Fruit fly (Drosophila melanogaster) whole organism, pupa: ENCODE measurements around the gene CAH1.
A peak's percentile ranks its signal among the peaks of the same experiment; 100 is the strongest.

Experiments used
- CG10348 ChIP-seq: fragments of 200-800 bp; sonication (Bioruptor generic); IDR thresholded peaks from 2 replicates; pipeline ENCODE4 v1.3.6; 2022; ENCODE audit warnings: missing biosample characterization, missing genetic modification characterization
- CG12605 ChIP-seq: fragments of 200-800 bp; sonication (Bioruptor generic); IDR thresholded peaks from 2 replicates; pipeline ENCODE4 v1.3.6; 2022; ENCODE audit warnings: missing biosample characterization, missing genetic modification characterization
- CG13204 ChIP-seq: fragments of 200-800 bp; sonication (Bioruptor generic); optimal IDR thresholded peaks from 2 replicates; lab custom pipeline; 2018; ENCODE audit warnings: missing biosample characterization, mild to moderate bottlenecking, missing genetic modification characterization, moderate library complexity
- CG14655 ChIP-seq: fragments of 200-800 bp; sonication (Bioruptor generic); optimal IDR thresholded peaks from 3 replicates; lab custom pipeline; 2017; ENCODE audit warnings: mild to moderate bottlenecking, missing biosample characterization, missing genetic modification reagents, missing genetic modification characterization
- CG15710 ChIP-seq: fragments of 200-800 bp; sonication (Bioruptor generic); optimal IDR thresholded peaks from 2 replicates; lab custom pipeline; 2018; ENCODE audit warnings: missing biosample characterization, mild to moderate bottlenecking, missing genetic modification characterization, moderate library complexity
- CG17806 ChIP-seq: fragments of 200-800 bp; sonication (Bioruptor generic); optimal IDR thresholded peaks from 2 replicates; lab custom pipeline; 2018; ENCODE audit warnings: missing biosample characterization, mild to moderate bottlenecking, missing genetic modification characterization, moderate library complexity
- CG32121 ChIP-seq: fragments of 200-800 bp; sonication (Bioruptor generic); IDR thresholded peaks from 2 replicates; pipeline ENCODE4 v1.3.6; 2022; ENCODE audit warnings: missing biosample characterization, missing genetic modification characterization
- CG34367 ChIP-seq: fragments of 200-800 bp; sonication (Bioruptor generic); optimal IDR thresholded peaks from 2 replicates; lab custom pipeline; 2018; ENCODE audit warnings: missing biosample characterization, mild to moderate bottlenecking, missing genetic modification characterization
- CG4496 ChIP-seq: fragments of 200-800 bp; sonication (Bioruptor generic); IDR thresholded peaks from 3 replicates; pipeline ENCODE4 v1.3.6; 2022; ENCODE audit warnings: missing biosample characterization, missing genetic modification characterization
- CG8159 ChIP-seq: fragments of 200-800 bp; sonication (Bioruptor generic); optimal IDR thresholded peaks from 3 replicates; lab custom pipeline; 2018; ENCODE audit warnings: missing biosample characterization, mild to moderate bottlenecking, missing genetic modification characterization, moderate library complexity
- CG8301 ChIP-seq: fragments of 200-800 bp; sonication (Bioruptor generic); optimal IDR thresholded peaks from 2 replicates; lab custom pipeline; 2018; ENCODE audit warnings: missing biosample characterization, mild to moderate bottlenecking, missing genetic modification characterization
- CG9948 ChIP-seq: fragments of 200-800 bp; sonication (Bioruptor generic); optimal IDR thresholded peaks from 2 replicates; lab custom pipeline; 2018; ENCODE audit warnings: missing biosample characterization, mild to moderate bottlenecking, missing genetic modification characterization, moderate library complexity
- EcR ChIP-seq: fragments of 200-800 bp; sonication (Bioruptor generic); optimal IDR thresholded peaks from 3 replicates; lab custom pipeline; 2019; ENCODE audit warnings: missing biosample characterization, missing genetic modification characterization, mild to moderate bottlenecking, moderate library complexity, missing genetic modification reagents
- Ets98B ChIP-seq: fragments of 200-800 bp; sonication (Bioruptor generic); IDR thresholded peaks from 2 replicates; pipeline ENCODE4 v1.3.6; 2022; ENCODE audit warnings: missing biosample characterization, missing genetic modification characterization
- Pif1A ChIP-seq: fragments of 200-800 bp; sonication (Bioruptor generic); optimal IDR thresholded peaks from 3 replicates; lab custom pipeline; 2016; ENCODE audit warnings: missing biosample characterization, missing genetic modification characterization
- Pif1B ChIP-seq: fragments of 200-800 bp; sonication (Bioruptor generic); optimal IDR thresholded peaks from 3 replicates; lab custom pipeline; 2016; ENCODE audit warnings: missing biosample characterization, missing genetic modification characterization
- Snoo ChIP-seq: fragments of 200-800 bp; sonication (Bioruptor generic); optimal IDR thresholded peaks from 3 replicates; lab custom pipeline; 2017; ENCODE audit warnings: missing biosample characterization, mild to moderate bottlenecking, missing genetic modification characterization, inconsistent platforms
- fd96Ca ChIP-seq: fragments of 200-800 bp; sonication (Bioruptor generic); IDR thresholded peaks from 3 replicates; pipeline ENCODE4 v1.3.6; 2022; ENCODE audit warnings: missing biosample characterization, missing genetic modification characterization
- gl ChIP-seq: fragments of 200-800 bp; sonication (Bioruptor generic); optimal IDR thresholded peaks from 2 replicates; lab custom pipeline; 2018; ENCODE audit warnings: missing biosample characterization, mild to moderate bottlenecking, missing genetic modification characterization
- rn ChIP-seq: fragments of 200-800 bp; sonication (Bioruptor generic); IDR thresholded peaks from 2 replicates; pipeline ENCODE4 v1.3.6; 2022; ENCODE audit warnings: missing biosample characterization, missing genetic modification characterization

The CAH1 gene

dm6 chr2L:13813156-13813555 lies 9.7 kb downstream of the CAH1 start, which contains the start of gene CG16888:
Gene CG16888 (minus strand): TSS chr2L:13813256.
- TF ChIP-seq Ets98B (GFP tag; lab: Robert Waterston, UW) (no peak), CG15710 (tag; lab: Kevin White, UChicago) (no peak), CG10348 (GFP tag; lab: Robert Waterston, UW) (no peak), CG8159 (tag; lab: Kevin White, UChicago) (no peak), rn (no peak), EcR (GFP tag; lab: Kevin White, UChicago) (no peak), CG12605 (GFP tag; lab: Robert Waterston, UW) (no peak), CG4496 (GFP tag; lab: Robert Waterston, UW) (no peak), CG13204 (GFP tag; lab: Kevin White, UChicago) (no peak), CG14655 (GFP tag; lab: Kevin White, UChicago) (no peak), CG9948 (tag; lab: Kevin White, UChicago) (no peak), Snoo (tag; lab: Kevin White, UChicago) (no peak)

dm6 chr2L:13813604-13814178 lies 10.3 kb downstream of the CAH1 start, which contains the start of gene Sos:
Gene Sos (plus strand): TSS chr2L:13813816.
- TF ChIP-seq CG8301 (no peak), CG4496 (GFP tag; lab: Robert Waterston, UW) (no peak), CG10348 (GFP tag; lab: Robert Waterston, UW) (no peak)

dm6 chr2L:13820176-13820575 lies 16.8 kb downstream of the CAH1 start:
- TF ChIP-seq CG13204 (GFP tag; lab: Kevin White, UChicago) (no peak), CG34367 (no peak), CG8301 (no peak), rn (no peak), EcR (GFP tag; lab: Kevin White, UChicago) (no peak), CG32121 (GFP tag; lab: Robert Waterston, UW) (no peak), CG14655 (GFP tag; lab: Kevin White, UChicago) (no peak), CG10348 (GFP tag; lab: Robert Waterston, UW) (no peak), gl (tag; lab: Kevin White, UChicago) (no peak), CG17806 (tag; lab: Kevin White, UChicago) (no peak), CG9948 (tag; lab: Kevin White, UChicago) (no peak), Pif1B (GFP tag; lab: Kevin White, UChicago) (no peak), Ets98B (GFP tag; lab: Robert Waterston, UW) (no peak), fd96Ca (no peak)

dm6 chr2L:13820948-13821347 lies 17.5 kb downstream of the CAH1 start, which contains the start of gene b:
Gene b (plus strand): TSS chr2L:13821248.
- TF ChIP-seq CG34367 = no peak
- no peak for TF ChIP-seq Pif1B (GFP tag; lab: Kevin White, UChicago)
- no peak for TF ChIP-seq CG8301

- no peak for TF ChIP-seq CG10348 (GFP tag; lab: Robert Waterston, UW)
- no peak for TF ChIP-seq CG17806 (tag; lab: Kevin White, UChicago)
- TF ChIP-seq CG12605 (GFP tag; lab: Robert Waterston, UW) = no peak
- TF ChIP-seq Ets98B (GFP tag; lab: Robert Waterston, UW) = no peak
- no peak for TF ChIP-seq CG9948 (tag; lab: Kevin White, UChicago)
- no peak for TF ChIP-seq CG34367
- no peak for TF ChIP-seq CG15710 (tag; lab: Kevin White, UChicago)
- no peak for TF ChIP-seq Pif1B (GFP tag; lab: Kevin White, UChicago)
- TF ChIP-seq CG14655 (GFP tag; lab: Kevin White, UChicago) = no peak
- TF ChIP-seq gl (tag; lab: Kevin White, UChicago) = no peak
- no peak for TF ChIP-seq Pif1A (GFP tag; lab: Kevin White, UChicago)
- TF ChIP-seq rn = no peak
- TF ChIP-seq EcR (GFP tag; lab: Kevin White, UChicago) = no peak
- TF ChIP-seq CG8301 = no peak
- TF ChIP-seq CG8159 (tag; lab: Kevin White, UChicago) = no peak
- no peak for TF ChIP-seq Snoo (tag; lab: Kevin White, UChicago)
- TF ChIP-seq, all 21 proteins: peak for 0
Measured at dm6 chr2L:13827557-13827956, 24.1 kb downstream of the CAH1 start, which contains the start of gene PolG1. Gene PolG1 (minus strand): TSS chr2L:13827772.

- TF ChIP-seq CG12605 (GFP tag; lab: Robert Waterston, UW) (no peak), CG13204 (GFP tag; lab: Kevin White, UChicago) (no peak), CG15710 (tag; lab: Kevin White, UChicago) (no peak), CG34367 (no peak), CG8301 (no peak), Pif1B (GFP tag; lab: Kevin White, UChicago) (no peak), CG4496 (GFP tag; lab: Robert Waterston, UW) (no peak), fd96Ca (no peak), rn (no peak)
Measured at dm6 chr2L:13829540-13829939, 26.1 kb downstream of the CAH1 start, which contains the start of the genes Arpc1 and Orc5. Gene Arpc1 (minus strand): TSS chr2L:13829741. Gene Orc5 (plus strand): TSS chr2L:13829837.

dm6 chr2L:13833058-13833457 lies 29.6 kb downstream of the CAH1 start, which contains the start of the genes GatC, PolG2 and Polr2C:
Gene GatC (minus strand): TSS chr2L:13833105.
Gene PolG2 (minus strand): TSS chr2L:13833105.
Gene Polr2C (plus strand): TSS chr2L:13833337.
- TF ChIP-seq CG15710 (tag; lab: Kevin White, UChicago) (peak; percentile 2), Snoo (tag; lab: Kevin White, UChicago) (no peak)
